Worm (Caenorhabditis elegans) whole organism, late embryonic: Measurements from ENCODE around the gene K06A4.7.

Source experiments
- C08G9.2 ChIP-seq: sonication (generic microtip); optimal IDR thresholded peaks from 2 replicates; lab custom pipeline; 2016; ENCODE audit warnings: mild to moderate bottlenecking, missing genetic modification characterization, moderate library complexity, missing compliant biosample characterization
- F13H6.1 ChIP-seq: sonication (generic microtip); optimal IDR thresholded peaks from 2 replicates; lab custom pipeline; 2016; ENCODE audit warnings: missing genetic modification characterization, missing compliant biosample characterization
- K09A11.1 ChIP-seq: sonication (generic microtip); optimal IDR thresholded peaks from 2 replicates; lab custom pipeline; 2017; ENCODE audit warnings: antibody characterized with exemption, mild to moderate bottlenecking, missing genetic modification characterization, missing compliant biosample characterization; ENCODE audit not compliant: insufficient read depth
- T23F11.4 ChIP-seq: fragments of 200-800 bp; sonication (Bioruptor generic); optimal IDR thresholded peaks from 2 replicates; lab custom pipeline; 2018; ENCODE audit warnings: mild to moderate bottlenecking, missing genetic modification characterization, missing compliant biosample characterization
- Y22D7AL.16 ChIP-seq: sonication (generic microtip); optimal IDR thresholded peaks from 2 replicates; lab custom pipeline; 2016; ENCODE audit warnings: missing genetic modification characterization, missing compliant biosample characterization
- ceh-14 ChIP-seq: sonication (generic microtip); optimal IDR thresholded peaks from 2 replicates; lab custom pipeline; 2016; ENCODE audit warnings: missing genotype, missing genetic modification characterization, missing compliant biosample characterization
- ceh-18 ChIP-seq: sonication (generic microtip); optimal IDR thresholded peaks from 2 replicates; lab custom pipeline; 2016; ENCODE audit warnings: missing genetic modification characterization, missing compliant biosample characterization
- ceh-19 ChIP-seq: fragments of 200-800 bp; sonication (Bioruptor generic); optimal IDR thresholded peaks from 2 replicates; lab custom pipeline; 2018; ENCODE audit warnings: mild to moderate bottlenecking, missing genetic modification characterization, missing compliant biosample characterization
- ceh-22 ChIP-seq: sonication (generic microtip); optimal IDR thresholded peaks from 2 replicates; lab custom pipeline; 2017; ENCODE audit warnings: missing biosample characterization, missing genetic modification characterization
- ceh-24 ChIP-seq: sonication (generic microtip); optimal IDR thresholded peaks from 2 replicates; lab custom pipeline; 2016; ENCODE audit warnings: mild to moderate bottlenecking, missing genetic modification characterization, missing compliant biosample characterization
- ceh-30 ChIP-seq: fragments of 150-350 bp; optimal IDR thresholded peaks from 2 replicates; lab custom pipeline; 2014; ENCODE audit warnings: missing biosample characterization, missing genetic modification characterization
- ceh-34 ChIP-seq: sonication (generic microtip); optimal IDR thresholded peaks from 2 replicates; lab custom pipeline; 2016; ENCODE audit warnings: mild to moderate bottlenecking, missing genetic modification characterization, missing compliant biosample characterization
- ceh-45 ChIP-seq: fragments of 200-800 bp; sonication (Bioruptor generic); IDR thresholded peaks from 2 replicates; pipeline ENCODE4 v1.3.6; 2022; ENCODE audit warnings: missing genetic modification reagents, missing genetic modification characterization, missing compliant biosample characterization
- ceh-9 ChIP-seq: sonication (generic microtip); optimal IDR thresholded peaks from 2 replicates; lab custom pipeline; 2016; ENCODE audit warnings: mild to moderate bottlenecking, missing genetic modification characterization, inconsistent platforms, missing compliant biosample characterization
- dve-1 ChIP-seq: sonication (generic microtip); optimal IDR thresholded peaks from 2 replicates; lab custom pipeline; 2017; ENCODE audit warnings: antibody characterized with exemption, mild to moderate bottlenecking, missing genetic modification characterization, missing compliant biosample characterization
- elt-2 ChIP-seq: sonication (generic microtip); optimal IDR thresholded peaks from 2 replicates; lab custom pipeline; 2016; ENCODE audit warnings: missing genetic modification reagents, missing genetic modification characterization, missing compliant biosample characterization
- elt-4 ChIP-seq: sonication (generic microtip); optimal IDR thresholded peaks from 2 replicates; lab custom pipeline; 2016; ENCODE audit warnings: missing genetic modification characterization, missing compliant biosample characterization
- fax-1 ChIP-seq: sonication (generic microtip); optimal IDR thresholded peaks from 2 replicates; lab custom pipeline; 2016; ENCODE audit warnings: missing genotype, missing genetic modification characterization, missing compliant biosample characterization
- fkh-10 ChIP-seq: fragments of 150-350 bp; optimal IDR thresholded peaks from 2 replicates; lab custom pipeline; 2014; ENCODE audit warnings: missing biosample characterization, missing genetic modification reagents, missing genetic modification characterization
- fkh-6 ChIP-seq: sonication (generic microtip); optimal IDR thresholded peaks from 2 replicates; lab custom pipeline; 2016; ENCODE audit warnings: missing genetic modification characterization, missing compliant biosample characterization
- hlh-13 ChIP-seq: fragments of 200-800 bp; sonication (Bioruptor generic); optimal IDR thresholded peaks from 2 replicates; lab custom pipeline; 2018; ENCODE audit warnings: mild to moderate bottlenecking, missing genetic modification characterization, missing compliant biosample characterization
- hlh-8 ChIP-seq: sonication (generic microtip); optimal IDR thresholded peaks from 2 replicates; lab custom pipeline; 2016; ENCODE audit warnings: missing genotype, missing genetic modification characterization, missing compliant biosample characterization
- madf-2 ChIP-seq: sonication (generic microtip); optimal IDR thresholded peaks from 2 replicates; lab custom pipeline; 2017; ENCODE audit warnings: missing genetic modification characterization, missing compliant biosample characterization
- mec-3 ChIP-seq: sonication (generic microtip); optimal IDR thresholded peaks from 2 replicates; lab custom pipeline; 2016; ENCODE audit warnings: borderline replicate concordance, missing genetic modification characterization, missing compliant biosample characterization
- nfya-1 ChIP-seq: sonication (generic microtip); optimal IDR thresholded peaks from 2 replicates; lab custom pipeline; 2017; ENCODE audit warnings: missing genetic modification characterization, mild to moderate bottlenecking, missing compliant biosample characterization, antibody characterized with exemption, moderate library complexity
- nhr-11 ChIP-seq: fragments of 150-350 bp; optimal IDR thresholded peaks from 2 replicates; lab custom pipeline; 2014; ENCODE audit warnings: missing biosample characterization, missing genetic modification characterization
- npax-4 ChIP-seq: sonication (generic microtip); optimal IDR thresholded peaks from 2 replicates; lab custom pipeline; 2016; ENCODE audit warnings: missing genetic modification characterization, missing compliant biosample characterization
- pax-1 ChIP-seq: fragments of 150-350 bp; optimal IDR thresholded peaks from 2 replicates; lab custom pipeline; 2014; ENCODE audit warnings: missing biosample characterization, missing genetic modification characterization
- rnt-1 ChIP-seq: sonication (generic microtip); optimal IDR thresholded peaks from 2 replicates; lab custom pipeline; 2016; ENCODE audit warnings: missing genetic modification characterization, missing compliant biosample characterization
- sdc-2 ChIP-seq: sonication (generic microtip); optimal IDR thresholded peaks from 2 replicates; lab custom pipeline; 2016; ENCODE audit warnings: missing genotype, missing genetic modification characterization, missing compliant biosample characterization
- sox-2 ChIP-seq: fragments of 200-800 bp; sonication (Bioruptor generic); IDR thresholded peaks from 2 replicates; pipeline ENCODE4 v1.3.6; 2022; ENCODE audit warnings: missing genetic modification reagents, missing genetic modification characterization, missing compliant biosample characterization
- syd-9 ChIP-seq: sonication (generic microtip); optimal IDR thresholded peaks from 2 replicates; lab custom pipeline; 2016; ENCODE audit warnings: mild to moderate bottlenecking, missing genetic modification characterization, moderate library complexity, missing compliant biosample characterization
- tbx-2 ChIP-seq: sonication (generic microtip); optimal IDR thresholded peaks from 2 replicates; lab custom pipeline; 2016; ENCODE audit warnings: missing genetic modification characterization, missing compliant biosample characterization
- tbx-7 ChIP-seq: sonication (generic microtip); optimal IDR thresholded peaks from 2 replicates; lab custom pipeline; 2016; ENCODE audit warnings: missing genotype, missing genetic modification characterization, missing compliant biosample characterization
- ttx-3 ChIP-seq: sonication (generic microtip); optimal IDR thresholded peaks from 2 replicates; lab custom pipeline; 2016; ENCODE audit warnings: missing genetic modification reagents, missing genetic modification characterization, missing compliant biosample characterization
- unc-86 ChIP-seq: sonication (generic microtip); optimal IDR thresholded peaks from 2 replicates; lab custom pipeline; 2016; ENCODE audit warnings: missing genetic modification characterization, missing compliant biosample characterization
- zip-5 ChIP-seq: sonication (generic microtip); optimal IDR thresholded peaks from 2 replicates; lab custom pipeline; 2016; ENCODE audit warnings: missing genetic modification characterization, missing compliant biosample characterization
- ztf-16 ChIP-seq: sonication (generic microtip); optimal IDR thresholded peaks from 2 replicates; lab custom pipeline; 2017; ENCODE audit warnings: missing genetic modification characterization, missing compliant biosample characterization

K06A4.7 gene

DNA sequence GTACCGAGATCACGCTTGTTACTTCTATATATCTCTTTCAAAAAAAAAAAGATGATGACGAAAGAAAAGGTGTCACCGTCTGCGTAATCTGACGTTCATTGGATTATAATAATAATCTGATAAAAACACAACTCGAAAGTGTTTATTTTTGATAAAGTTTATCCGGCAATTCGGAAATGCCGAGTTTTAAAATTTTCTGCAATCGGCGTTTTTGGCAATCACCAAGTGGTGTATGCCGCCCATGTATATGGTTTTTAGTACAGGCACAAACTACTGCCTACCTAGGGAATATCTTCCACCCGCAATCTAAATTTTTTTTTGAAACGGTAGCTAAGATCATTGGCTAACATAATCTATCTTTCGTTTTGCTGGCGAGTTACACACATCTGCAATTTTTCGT, 17.4 kb downstream of the K06A4.7 start:
- TF ChIP-seq ceh-24 (tag; lab: Kevin White, UChicago) (no peak), nhr-11 (tag; lab: Kevin White, UChicago) (no peak), F13H6.1 (tag; lab: Kevin White, UChicago) (no peak), T23F11.4 (GFP tag; lab: Kevin White, UChicago) (no peak), ceh-22 (no peak), ceh-45 (GFP tag; lab: Robert Waterston, UW) (no peak), ceh-18 (no peak), ceh-9 (no peak), ceh-19 (GFP tag; lab: Kevin White, UChicago) (no peak), madf-2 (no peak), syd-9 (tag; lab: Kevin White, UChicago) (no peak), hlh-13 (GFP tag; lab: Kevin White, UChicago) (no peak), ceh-30 (no peak), fkh-10 (no peak)
- TF ChIP-seq, all 69 proteins: peak for 0

DNA sequence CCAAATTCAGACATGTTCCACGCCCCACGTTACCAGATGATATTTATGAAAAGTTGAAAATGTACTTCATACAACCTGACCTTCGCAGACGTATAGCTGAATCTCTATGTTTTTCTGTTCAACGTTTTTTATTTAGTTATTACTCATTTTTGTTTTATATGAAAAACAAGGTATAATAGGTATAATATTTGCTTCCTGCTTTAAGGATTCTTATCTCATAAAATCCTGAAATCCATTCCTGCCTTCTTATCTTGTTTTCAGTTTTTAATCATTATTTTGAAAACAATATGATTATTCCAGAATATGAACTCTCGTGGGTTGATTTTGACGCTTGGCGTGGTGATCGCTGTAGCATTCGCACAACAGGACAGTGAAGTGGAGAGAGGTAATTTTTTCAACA, 19.6 kb downstream of the K06A4.7 start, which contains the start of gene flp-6:
Gene flp-6 (plus strand): TSS at position 301 of the 400 bp plus-strand sequence.
- TF ChIP-seq hlh-8 (tag; lab: Kevin White, UChicago) (no peak), pax-1 (tag; lab: Kevin White, UChicago) (no peak), ttx-3 (no peak), unc-86 (no peak), ceh-24 (tag; lab: Kevin White, UChicago) (no peak), F13H6.1 (tag; lab: Kevin White, UChicago) (no peak), elt-4 (tag; lab: Kevin White, UChicago) (no peak), ceh-22 (no peak), Y22D7AL.16 (tag; lab: Kevin White, UChicago) (no peak), dve-1 (no peak), fkh-6 (tag; lab: Kevin White, UChicago) (no peak), nhr-11 (tag; lab: Kevin White, UChicago) (no peak), ceh-14 (tag; lab: Kevin White, UChicago) (no peak), fax-1 (tag; lab: Kevin White, UChicago) (no peak), ceh-30 (no peak), sdc-2 (tag; lab: Kevin White, UChicago) (no peak), zip-5 (tag; lab: Kevin White, UChicago) (no peak), sox-2 (no peak)

DNA sequence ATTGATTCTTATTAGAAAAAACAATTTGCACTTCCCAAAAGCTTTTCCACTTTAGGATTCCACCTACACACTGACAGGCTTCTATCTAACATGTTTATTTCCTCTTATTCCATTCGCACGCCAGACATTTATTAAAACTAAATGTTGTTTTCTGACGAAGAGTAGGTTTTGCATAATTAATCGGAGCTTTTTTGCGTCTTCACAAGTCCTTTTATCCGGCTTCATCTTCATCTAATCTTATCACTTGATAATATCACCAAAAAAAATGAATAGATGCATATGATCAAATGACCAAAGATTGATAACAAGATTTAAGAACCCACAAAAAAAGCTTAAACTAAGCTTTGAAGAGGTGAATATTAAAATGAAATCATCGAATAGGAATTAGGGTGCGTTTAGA, 25.8 kb downstream of the K06A4.7 start:
- TF ChIP-seq mec-3 (tag; lab: Kevin White, UChicago) (no peak), tbx-7 (no peak), unc-86 (no peak), nfya-1 (tag; lab: Kevin White, UChicago) (no peak), K09A11.1 (tag; lab: Kevin White, UChicago) (no peak), syd-9 (tag; lab: Kevin White, UChicago) (no peak), npax-4 (no peak), ceh-45 (GFP tag; lab: Robert Waterston, UW) (no peak), ceh-14 (tag; lab: Kevin White, UChicago) (no peak), ceh-34 (tag; lab: Kevin White, UChicago) (no peak), pax-1 (tag; lab: Kevin White, UChicago) (no peak), ceh-22 (no peak), Y22D7AL.16 (tag; lab: Kevin White, UChicago) (no peak)
- TF ChIP-seq, all 69 proteins: peak for 0

DNA sequence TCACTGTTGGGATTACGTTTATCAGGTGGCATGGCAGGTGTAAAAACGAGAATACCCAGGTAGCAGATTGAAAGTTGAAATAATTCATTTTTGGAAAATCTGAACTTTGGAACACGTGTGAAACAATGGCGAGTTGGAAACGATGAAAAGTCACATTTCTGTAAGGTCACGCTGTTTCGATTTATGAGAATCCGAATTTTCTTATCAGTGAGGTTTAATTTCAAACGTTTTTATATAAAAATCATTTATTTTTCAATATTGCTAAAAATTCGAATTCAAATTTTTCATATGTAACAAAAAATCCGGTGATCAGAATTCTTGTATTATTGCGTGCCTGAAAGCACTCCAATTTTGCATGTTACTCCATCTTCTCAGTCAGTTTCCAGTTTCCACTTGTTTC, 28.7 kb downstream of the K06A4.7 start, which contains the start of gene F07D3.3:
Gene F07D3.3 (minus strand): TSS at position 101 of the 400 bp plus-strand sequence.
- TF ChIP-seq Y22D7AL.16 (tag; lab: Kevin White, UChicago) = no peak
- TF ChIP-seq C08G9.2 = no peak
- no peak for TF ChIP-seq hlh-8 (tag; lab: Kevin White, UChicago)
- no peak for TF ChIP-seq npax-4
- no peak for TF ChIP-seq T23F11.4 (GFP tag; lab: Kevin White, UChicago)
- TF ChIP-seq elt-2 (tag; lab: Kevin White, UChicago) = no peak
- TF ChIP-seq rnt-1 (tag; lab: Kevin White, UChicago) = no peak
- no peak for TF ChIP-seq syd-9 (tag; lab: Kevin White, UChicago)
- TF ChIP-seq tbx-2 (tag; lab: Kevin White, UChicago) = no peak
- no peak for TF ChIP-seq ceh-24 (tag; lab: Kevin White, UChicago)
- no peak for TF ChIP-seq ztf-16 (tag; lab: Kevin White, UChicago)
- TF ChIP-seq, all 69 proteins: peak for 0
